Fruit fly (Drosophila melanogaster): ENCODE results near the gene Jon65Aii.

dm6 chr3L:6070119-6070518 is 18.0 kb downstream of the Jon65Aii start:
- TF ChIP-seq jim (GFP tag; optimal IDR thresholded peaks at IDR 0.05) = no peak
- no peak for TF ChIP-seq psq (GFP tag; optimal IDR thresholded peaks at IDR 0.05)
- TF ChIP-seq br (GFP tag; optimal IDR thresholded peaks at IDR 0.05) = no peak
- no peak for TF ChIP-seq Sp1 (GFP tag; optimal IDR thresholded peaks at IDR 0.05)
- no peak for TF ChIP-seq pan (optimal IDR thresholded peaks at IDR 0.05)
- no peak for TF ChIP-seq lola (GFP tag; optimal IDR thresholded peaks at IDR 0.05)
- no peak for TF ChIP-seq dl (GFP tag; optimal IDR thresholded peaks at IDR 0.05; ENCODE audit: insufficient read depth in 1 of 2, partially characterized antibody in 2 of 2)
- no peak for TF ChIP-seq Abd-B (GFP tag; optimal IDR thresholded peaks at IDR 0.05)
- TF ChIP-seq foxo (GFP tag; optimal IDR thresholded peaks at IDR 0.05) = no peak
- no peak for TF ChIP-seq Dif (GFP tag; optimal IDR thresholded peaks at IDR 0.05; ENCODE audit: partially characterized antibody)

Measured in whole organism, wandering third instar larva.